Worm (Caenorhabditis elegans): ENCODE measurements around the gene srbc-26.

srbc-26 gene

DNA sequence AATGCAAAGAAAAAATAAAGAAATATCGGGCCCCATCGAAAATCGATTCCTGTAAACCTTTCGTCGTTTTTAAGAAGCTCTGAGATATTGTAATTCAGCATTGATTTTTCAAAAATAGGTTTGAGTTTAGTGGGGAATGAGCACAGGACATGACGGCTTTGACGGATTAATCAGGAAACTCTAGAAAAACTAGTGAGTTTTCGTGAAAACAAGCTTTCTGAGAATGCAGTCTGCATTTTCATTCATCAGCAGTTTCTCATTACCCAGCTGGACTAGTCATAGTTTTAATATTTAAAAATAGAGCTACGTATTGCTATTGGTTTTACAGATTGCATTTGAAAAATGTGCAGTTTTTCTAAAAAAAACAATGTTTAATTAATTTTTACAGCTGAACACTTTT, 20.6 kb downstream of the srbc-26 start, which contains the start of gene srz-47:
srz-47 (minus strand) TSS at position 101 of the 400 bp plus-strand sequence.
- TF ChIP-seq zip-8 (tag; optimal IDR thresholded peaks at IDR 0.05) = no peak
- no peak for TF ChIP-seq ztf-11 (tag; optimal IDR thresholded peaks at IDR 0.05)
- no peak for TF ChIP-seq ces-1 (GFP tag; optimal IDR thresholded peaks at IDR 0.05)

DNA sequence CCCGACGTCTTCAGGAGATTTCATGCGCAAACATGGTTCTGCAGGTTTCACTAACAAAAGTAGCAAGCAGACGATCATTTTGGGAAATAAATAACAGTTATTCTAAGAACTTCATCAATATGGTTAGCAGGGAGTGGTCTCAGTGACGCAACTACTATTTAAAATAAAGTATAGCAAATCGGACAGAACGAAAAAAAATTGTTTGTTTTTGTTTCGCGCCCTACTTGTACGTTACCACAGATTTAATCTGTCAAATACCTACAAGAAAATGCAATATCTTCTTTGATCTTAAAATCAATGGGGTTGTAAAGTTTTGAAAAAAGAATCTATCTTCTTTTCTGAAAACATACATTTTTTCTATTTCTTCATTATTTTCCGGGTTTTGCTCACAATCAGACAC, 27.3 kb downstream of the srbc-26 start, which contains the start of gene srz-96:
srz-96 (plus strand) TSS at position 301 of the 400 bp plus-strand sequence.
- TF ChIP-seq unc-62 (GFP tag; optimal IDR thresholded peaks at IDR 0.05) (no peak), sem-2 (GFP tag; optimal IDR thresholded peaks at IDR 0.05) (no peak), cnd-1 (tag; optimal IDR thresholded peaks at IDR 0.05) (no peak), ztf-11 (tag; optimal IDR thresholded peaks at IDR 0.05) (no peak), elt-1 (tag; optimal IDR thresholded peaks at IDR 0.05; ENCODE audit: borderline replicate concordance, insufficient read depth) (no peak), ces-1 (GFP tag; optimal IDR thresholded peaks at IDR 0.05) (no peak), drap-1 (GFP tag; optimal IDR thresholded peaks at IDR 0.05) (no peak), snpc-4 (tag; optimal IDR thresholded peaks at IDR 0.05) (no peak), blmp-1 (tag; optimal IDR thresholded peaks at IDR 0.05) (no peak)

DNA sequence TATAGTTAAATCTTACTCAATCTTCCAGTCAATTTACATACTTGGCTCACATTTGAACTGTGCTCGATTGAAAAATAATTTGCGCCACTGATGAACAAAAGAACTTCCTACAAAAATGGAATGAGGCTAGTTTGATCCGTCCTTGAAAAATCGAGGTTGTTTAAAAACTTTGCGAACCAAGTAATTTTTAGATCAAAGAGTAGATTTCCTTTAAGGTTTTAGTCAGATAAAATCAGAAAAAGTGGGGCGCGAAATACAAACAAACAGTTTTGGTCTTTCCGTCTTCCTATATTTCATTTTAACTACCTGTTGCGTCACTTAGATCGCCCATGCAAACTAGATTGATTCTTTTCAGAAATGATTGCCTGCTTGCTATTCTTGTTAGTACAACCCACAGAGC, 30.2 kb downstream of the srbc-26 start, which contains the start of gene Y68A4A.10:
Y68A4A.10 (plus strand) TSS at position 301 of the 400 bp plus-strand sequence.
- TF ChIP-seq lin-32 (GFP tag; optimal IDR thresholded peaks at IDR 0.05) = no peak
- no peak for TF ChIP-seq snpc-4 (tag; optimal IDR thresholded peaks at IDR 0.05)
- no peak for TF ChIP-seq ceh-39 (tag; optimal IDR thresholded peaks at IDR 0.05)
- TF ChIP-seq ztf-11 (tag; optimal IDR thresholded peaks at IDR 0.05) = no peak
- TF ChIP-seq nhr-28 (tag; optimal IDR thresholded peaks at IDR 0.05) = no peak
- no peak for TF ChIP-seq zip-8 (tag; optimal IDR thresholded peaks at IDR 0.05)
- no peak for TF ChIP-seq nhr-76 (tag; optimal IDR thresholded peaks at IDR 0.05)
- no peak for TF ChIP-seq sem-2 (GFP tag; optimal IDR thresholded peaks at IDR 0.05)
- no peak for TF ChIP-seq blmp-1 (tag; optimal IDR thresholded peaks at IDR 0.05)
- TF ChIP-seq lsy-2 (tag; optimal IDR thresholded peaks at IDR 0.05) = no peak

DNA sequence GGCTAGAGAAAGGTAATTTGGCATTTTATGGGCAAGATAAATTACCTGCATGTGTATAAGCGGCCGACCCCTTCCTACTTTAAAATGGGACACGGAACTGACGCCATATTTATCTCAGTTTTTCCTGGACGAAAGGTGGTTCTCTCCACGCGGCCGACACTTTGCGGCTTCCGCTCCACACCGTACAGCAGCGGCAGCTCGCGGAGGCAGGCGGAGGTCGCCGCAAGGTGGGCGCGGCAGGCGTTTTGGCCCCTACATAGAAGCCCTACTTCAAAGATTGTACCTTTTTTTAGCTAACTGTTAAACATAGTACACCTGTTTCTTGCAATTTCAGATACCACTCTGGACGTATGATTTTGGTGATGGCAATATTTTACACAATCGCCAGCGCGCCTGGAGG, 34.8 kb downstream of the srbc-26 start:
- TF ChIP-seq elt-3 (tag; optimal IDR thresholded peaks at IDR 0.05) (no peak), M03D4.4 (tag; optimal IDR thresholded peaks at IDR 0.05) (no peak), ceh-83 (GFP tag; optimal IDR thresholded peaks at IDR 0.05) (no peak), cnd-1 (tag; optimal IDR thresholded peaks at IDR 0.05) (no peak), ces-1 (GFP tag; optimal IDR thresholded peaks at IDR 0.05) (no peak), drap-1 (GFP tag; optimal IDR thresholded peaks at IDR 0.05) (no peak), lin-32 (GFP tag; optimal IDR thresholded peaks at IDR 0.05) (no peak), blmp-1 (tag; optimal IDR thresholded peaks at IDR 0.05) (no peak), ceh-39 (tag; optimal IDR thresholded peaks at IDR 0.05) (no peak), tbx-8 (GFP tag; optimal IDR thresholded peaks at IDR 0.05) (no peak), ham-2 (GFP tag; optimal IDR thresholded peaks at IDR 0.05) (no peak), nhr-76 (tag; optimal IDR thresholded peaks at IDR 0.05) (no peak), elt-1 (tag; optimal IDR thresholded peaks at IDR 0.05; ENCODE audit: borderline replicate concordance, insufficient read depth) (no peak), pha-4 (tag; optimal IDR thresholded peaks at IDR 0.05) (no peak), sptf-1 (tag; optimal IDR thresholded peaks at IDR 0.05) (no peak), sem-2 (GFP tag; optimal IDR thresholded peaks at IDR 0.05) (no peak), bed-3 (GFP tag; optimal IDR thresholded peaks at IDR 0.05) (no peak), nhr-28 (tag; optimal IDR thresholded peaks at IDR 0.05) (no peak), mls-2 (tag; optimal IDR thresholded peaks at IDR 0.05) (no peak), hlh-1 (tag; optimal IDR thresholded peaks at IDR 0.05) (no peak)

DNA sequence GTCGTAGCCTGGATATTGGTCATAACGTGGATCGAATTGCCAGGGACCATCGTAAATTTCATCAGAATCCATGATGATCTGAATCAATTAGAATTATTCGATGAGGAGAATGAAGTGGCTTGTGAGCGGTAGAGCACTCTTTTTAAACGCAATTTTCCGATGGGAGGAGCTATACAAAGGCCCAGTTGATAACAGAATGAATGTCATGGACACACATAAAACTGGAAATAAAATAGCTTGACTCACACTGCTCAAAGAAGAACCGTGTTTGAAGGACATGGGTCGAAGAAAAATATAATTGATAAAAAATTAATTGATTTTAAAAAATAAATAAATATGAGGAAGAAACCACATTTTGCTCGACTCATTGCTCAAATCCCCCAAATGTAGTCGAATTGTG, 36.4 kb downstream of the srbc-26 start, which contains the start of gene Y68A4A.13:
Y68A4A.13 (minus strand) TSS at position 101 of the 400 bp plus-strand sequence.
- no peak for TF ChIP-seq ceh-39 (tag; optimal IDR thresholded peaks at IDR 0.05)
- TF ChIP-seq ham-2 (GFP tag; optimal IDR thresholded peaks at IDR 0.05) = no peak
- no peak for TF ChIP-seq elt-1 (tag; optimal IDR thresholded peaks at IDR 0.05; ENCODE audit: borderline replicate concordance, insufficient read depth)
- no peak for TF ChIP-seq pha-4 (tag; optimal IDR thresholded peaks at IDR 0.05)
- TF ChIP-seq unc-120 (tag; optimal IDR thresholded peaks at IDR 0.05; ENCODE audit: poor library complexity, severe bottlenecking) = no peak
- TF ChIP-seq tbx-8 (GFP tag; optimal IDR thresholded peaks at IDR 0.05) = no peak
- no peak for TF ChIP-seq nhr-2 (tag; optimal IDR thresholded peaks at IDR 0.05)
- no peak for TF ChIP-seq blmp-1 (tag; optimal IDR thresholded peaks at IDR 0.05)
- no peak for TF ChIP-seq elt-3 (tag; optimal IDR thresholded peaks at IDR 0.05)
- no peak for TF ChIP-seq lsy-2 (tag; optimal IDR thresholded peaks at IDR 0.05)

Data from whole organism, mixed stage, embryonic.